Fruit fly (Drosophila melanogaster) whole organism, embryonic: ENCODE data around the gene Cyp311a1.

Source experiments
- Atf3 ChIP-seq: fragments of 200-800 bp; sonication (Bioruptor generic); optimal IDR thresholded peaks from 3 replicates; lab custom pipeline; 2016; ENCODE audit warnings: missing biosample characterization, missing genetic modification characterization
- BEAF-32 ChIP-seq: fragments of 200-800 bp; sonication (Bioruptor generic); optimal IDR thresholded peaks from 3 replicates; lab custom pipeline; 2017; ENCODE audit warnings: missing biosample characterization, missing genetic modification characterization, mild to moderate bottlenecking, moderate library complexity, missing genetic modification reagents
- Bgb ChIP-seq: fragments of 200-800 bp; sonication (Bioruptor generic); IDR thresholded peaks from 2 replicates; pipeline ENCODE4 v1.3.6; 2022; ENCODE audit warnings: missing biosample characterization, missing genetic modification characterization; ENCODE audit not compliant: partially characterized antibody
- Blimp-1 ChIP-seq: fragments of 200-800 bp; sonication (Bioruptor generic); optimal IDR thresholded peaks from 3 replicates; lab custom pipeline; 2018; ENCODE audit warnings: missing biosample characterization, missing genetic modification characterization, mild to moderate bottlenecking, moderate library complexity, missing genetic modification reagents
- BtbVII ChIP-seq: fragments of 200-800 bp; sonication (Bioruptor generic); optimal IDR thresholded peaks from 3 replicates; lab custom pipeline; 2017; ENCODE audit warnings: missing biosample characterization, mild to moderate bottlenecking, missing genetic modification characterization
- Bteb2 ChIP-seq: fragments of 200-800 bp; sonication (Bioruptor generic); optimal IDR thresholded peaks from 2 replicates; lab custom pipeline; 2016; ENCODE audit warnings: missing biosample characterization, missing genetic modification characterization
- CG11456 ChIP-seq: fragments of 200-800 bp; sonication (Bioruptor generic); IDR thresholded peaks from 3 replicates; pipeline ENCODE4 v1.3.6; 2022; ENCODE audit warnings: missing biosample characterization, missing genetic modification characterization
- CG11723 ChIP-seq: fragments of 200-800 bp; sonication (Bioruptor generic); optimal IDR thresholded peaks from 2 replicates; lab custom pipeline; 2017; ENCODE audit warnings: missing biosample characterization, mild to moderate bottlenecking, missing genetic modification characterization
- CG12942 ChIP-seq: fragments of 200-800 bp; sonication (Bioruptor generic); optimal IDR thresholded peaks from 3 replicates; lab custom pipeline; 2016; ENCODE audit warnings: missing biosample characterization, missing genetic modification characterization
- CG13624 ChIP-seq: fragments of 200-800 bp; sonication (Bioruptor generic); optimal IDR thresholded peaks from 2 replicates; lab custom pipeline; 2016; ENCODE audit warnings: missing biosample characterization, missing genetic modification characterization
- CG17186 ChIP-seq: fragments of 200-800 bp; sonication (Bioruptor generic); optimal IDR thresholded peaks from 3 replicates; lab custom pipeline; 2017; ENCODE audit warnings: missing biosample characterization, missing genetic modification reagents, missing genetic modification characterization
- CG17328 ChIP-seq: fragments of 200-800 bp; sonication (Bioruptor generic); IDR thresholded peaks from 2 replicates; pipeline ENCODE4 v1.3.6; 2022; ENCODE audit warnings: missing biosample characterization, missing genetic modification characterization
- CG1792 ChIP-seq: fragments of 200-800 bp; sonication (Bioruptor generic); optimal IDR thresholded peaks from 2 replicates; lab custom pipeline; 2016; ENCODE audit warnings: missing biosample characterization, missing genetic modification characterization
- CG2875 ChIP-seq: fragments of 200-800 bp; sonication (Bioruptor generic); optimal IDR thresholded peaks from 2 replicates; lab custom pipeline; 2017; ENCODE audit warnings: missing biosample characterization, mild to moderate bottlenecking, missing genetic modification characterization, missing genetic modification reagents
- CG31441 ChIP-seq: fragments of 200-800 bp; sonication (Bioruptor generic); IDR thresholded peaks from 2 replicates; pipeline ENCODE4 v1.3.6; 2022; ENCODE audit warnings: missing biosample characterization, missing genetic modification characterization
- CG5953 ChIP-seq: fragments of 200-800 bp; sonication (Bioruptor generic); IDR thresholded peaks from 2 replicates; pipeline ENCODE4 v1.3.6; 2022; ENCODE audit warnings: missing biosample characterization, missing genetic modification characterization
- CG6689 ChIP-seq: fragments of 200-800 bp; sonication (Bioruptor generic); IDR thresholded peaks from 2 replicates; pipeline ENCODE4 v1.3.6; 2022; ENCODE audit warnings: missing biosample characterization, missing genetic modification characterization
- CG7839 ChIP-seq: fragments of 200-800 bp; sonication (Bioruptor generic); optimal IDR thresholded peaks from 3 replicates; lab custom pipeline; 2018; ENCODE audit warnings: missing biosample characterization, mild to moderate bottlenecking, missing genetic modification characterization, moderate library complexity
- CG7963 ChIP-seq: fragments of 200-800 bp; sonication (Bioruptor generic); IDR thresholded peaks from 3 replicates; pipeline ENCODE4 v1.3.6; 2022; ENCODE audit warnings: missing biosample characterization, missing genetic modification characterization; ENCODE audit not compliant: partially characterized antibody
- CG8924 ChIP-seq: fragments of 200-800 bp; optimal IDR thresholded peaks from 3 replicates; lab custom pipeline; 2019; ENCODE audit warnings: missing biosample characterization, mild to moderate bottlenecking, missing genetic modification characterization, moderate library complexity
- CkIIα-i1 ChIP-seq: fragments of 200-800 bp; sonication (Bioruptor generic); IDR thresholded peaks from 2 replicates; pipeline ENCODE4 v1.3.6; 2022; ENCODE audit warnings: missing biosample characterization, missing genetic modification characterization
- Doc3 ChIP-seq: fragments of 200-800 bp; sonication (Bioruptor generic); IDR thresholded peaks from 3 replicates; pipeline ENCODE4 v1.3.6; 2022; ENCODE audit warnings: missing biosample characterization, missing genetic modification characterization; ENCODE audit not compliant: partially characterized antibody
- E2f1 ChIP-seq: fragments of 200-800 bp; sonication (Bioruptor generic); IDR thresholded peaks from 2 replicates; pipeline ENCODE4 v1.3.6; 2022; ENCODE audit warnings: missing biosample characterization, missing genetic modification characterization
- ERR ChIP-seq: fragments of 200-800 bp; sonication (Bioruptor generic); optimal IDR thresholded peaks from 2 replicates; lab custom pipeline; 2016; ENCODE audit warnings: missing biosample characterization, missing genetic modification characterization
- HLH3B ChIP-seq: fragments of 200-800 bp; sonication (Bioruptor generic); IDR thresholded peaks from 2 replicates; pipeline ENCODE4 v1.3.6; 2022; ENCODE audit warnings: missing biosample characterization, missing genetic modification characterization
- Hmx ChIP-seq: fragments of 200-800 bp; sonication (Bioruptor generic); optimal IDR thresholded peaks from 2 replicates; lab custom pipeline; 2016; ENCODE audit warnings: missing biosample characterization, missing genetic modification characterization
- Lpt ChIP-seq: fragments of >200 bp; optimal IDR thresholded peaks from 2 replicates; lab custom pipeline; 2018; ENCODE audit warnings: missing biosample characterization, missing genetic modification characterization
- Ravus ChIP-seq: fragments of 200-800 bp; sonication (Bioruptor generic); IDR thresholded peaks from 2 replicates; pipeline ENCODE4 v1.3.6; 2022; ENCODE audit warnings: missing biosample characterization, missing genetic modification characterization
- TFAM ChIP-seq: fragments of 200-800 bp; sonication (Bioruptor generic); optimal IDR thresholded peaks from 2 replicates; lab custom pipeline; 2017; ENCODE audit warnings: missing biosample characterization, missing genetic modification characterization, inconsistent platforms
- az2 ChIP-seq: fragments of 200-800 bp; sonication (Bioruptor generic); optimal IDR thresholded peaks from 3 replicates; lab custom pipeline; 2016; ENCODE audit warnings: missing biosample characterization, missing genetic modification characterization
- bsh ChIP-seq, 2 experiments: fragments of 200-800 bp; sonication (Bioruptor generic); optimal IDR thresholded peaks; 2 replicates each; lab custom pipeline; 2017 to 2018; ENCODE audit warnings: mild to moderate bottlenecking in 2 of 2, missing biosample characterization in 2 of 2, missing genetic modification characterization in 2 of 2, moderate library complexity in 1 of 2
- cwo ChIP-seq: fragments of 200-800 bp; sonication (Bioruptor generic); optimal IDR thresholded peaks from 3 replicates; lab custom pipeline; 2017; ENCODE audit warnings: missing biosample characterization, missing genetic modification characterization, mild to moderate bottlenecking, moderate library complexity, missing genetic modification reagents
- dimm ChIP-seq: fragments of 200-800 bp; sonication (Bioruptor generic); IDR thresholded peaks from 2 replicates; pipeline ENCODE4 v1.3.6; 2022; ENCODE audit warnings: missing biosample characterization, missing genetic modification characterization
- gcm2 ChIP-seq: fragments of 200-800 bp; sonication (Bioruptor generic); optimal IDR thresholded peaks from 2 replicates; lab custom pipeline; 2016; ENCODE audit warnings: missing biosample characterization, missing genetic modification characterization
- jigr1 ChIP-seq: fragments of 200-800 bp; sonication (Bioruptor generic); IDR thresholded peaks from 3 replicates; pipeline ENCODE4 v1.3.6; 2022; ENCODE audit warnings: missing biosample characterization, missing genetic modification characterization
- jumu ChIP-seq: fragments of 200-800 bp; sonication (Bioruptor generic); optimal IDR thresholded peaks from 3 replicates; lab custom pipeline; 2016; ENCODE audit warnings: missing biosample characterization, missing genetic modification characterization
- luna ChIP-seq: fragments of 200-800 bp; sonication (Bioruptor generic); optimal IDR thresholded peaks from 2 replicates; lab custom pipeline; 2016; ENCODE audit warnings: missing biosample characterization, missing genetic modification characterization
- nom ChIP-seq: fragments of 200-800 bp; sonication (Bioruptor generic); optimal IDR thresholded peaks from 2 replicates; lab custom pipeline; 2017; ENCODE audit warnings: missing biosample characterization, missing genetic modification characterization, mild to moderate bottlenecking, moderate library complexity, missing genetic modification reagents
- oc ChIP-seq: fragments of 200-800 bp; sonication (Bioruptor generic); optimal IDR thresholded peaks from 2 replicates; lab custom pipeline; 2018; ENCODE audit warnings: missing biosample characterization, mild to moderate bottlenecking, missing genetic modification characterization, moderate library complexity
- pita ChIP-seq: fragments of 200-800 bp; sonication (Bioruptor generic); optimal IDR thresholded peaks from 2 replicates; lab custom pipeline; 2017; ENCODE audit warnings: missing biosample characterization, mild to moderate bottlenecking, missing genetic modification characterization
- seq ChIP-seq: fragments of 200-800 bp; sonication (Bioruptor generic); IDR thresholded peaks from 2 replicates; pipeline ENCODE4 v1.3.6; 2022; ENCODE audit warnings: missing biosample characterization, missing genetic modification characterization
- shn ChIP-seq: fragments of 200-800 bp; sonication (Bioruptor generic); optimal IDR thresholded peaks from 3 replicates; lab custom pipeline; 2016; ENCODE audit warnings: missing biosample characterization, missing genetic modification characterization
- sr ChIP-seq: fragments of 200-800 bp; sonication (Bioruptor generic); IDR thresholded peaks from 3 replicates; pipeline ENCODE4 v1.3.6; 2022; ENCODE audit warnings: missing biosample characterization, missing genetic modification characterization
- tx ChIP-seq: fragments of 200-800 bp; sonication (Bioruptor generic); optimal IDR thresholded peaks from 2 replicates; lab custom pipeline; 2016; ENCODE audit warnings: missing biosample characterization, missing genetic modification characterization
- vfl ChIP-seq: fragments of 200-800 bp; sonication (Bioruptor generic); optimal IDR thresholded peaks from 2 replicates; lab custom pipeline; 2016; ENCODE audit warnings: missing biosample characterization, missing genetic modification characterization
- wor ChIP-seq: fragments of 200-800 bp; sonication (Bioruptor generic); IDR thresholded peaks from 2 replicates; pipeline ENCODE4 v1.3.6; 2022; ENCODE audit warnings: missing biosample characterization, missing genetic modification characterization

Gene Cyp311a1

dm6 chrX:12004395-12004768 is 26.9 kb downstream of the Cyp311a1 start (continued):
- TF ChIP-seq bsh (GFP tag; optimal IDR thresholded peaks at IDR 0.05; lab: Kevin White, UChicago): peak in 1 of 2 experiments; percentile 53
- TF ChIP-seq CkIIα-i1 (GFP tag; lab: Robert Waterston, UW): no peak
- no peak for TF ChIP-seq vfl
- no peak for TF ChIP-seq oc (tag; lab: Kevin White, UChicago)
- no peak for TF ChIP-seq CG5953 (GFP tag; lab: Robert Waterston, UW)
- TF ChIP-seq CG17328: no peak
- TF ChIP-seq BEAF-32 (GFP tag; lab: Kevin White, UChicago): no peak
- no peak for TF ChIP-seq dimm (GFP tag; lab: Robert Waterston, UW)
- no peak for TF ChIP-seq Doc3 (GFP tag; lab: Robert Waterston, UW)
- TF ChIP-seq CG8924 (tag; lab: Kevin White, UChicago): peak; percentile 26
- TF ChIP-seq pita (GFP tag; lab: Kevin White, UChicago): no peak
- no peak for TF ChIP-seq az2 (GFP tag; lab: Kevin White, UChicago)
- TF ChIP-seq jumu (GFP tag; lab: Kevin White, UChicago): no peak
- TF ChIP-seq CG1792 (GFP tag; lab: Kevin White, UChicago): no peak
- no peak for TF ChIP-seq HLH3B (GFP tag; lab: Robert Waterston, UW)
- 0 out of 2 replicates have a peak, but pooled peaks have one; percentile 9 for TF ChIP-seq wor (GFP tag; lab: Robert Waterston, UW)
- TF ChIP-seq CG6689 (GFP tag; lab: Robert Waterston, UW): peak; percentile 11; the same call in 1 of the 2 replicates
- no peak for TF ChIP-seq luna (GFP tag; lab: Kevin White, UChicago)
- TF ChIP-seq Bteb2 (GFP tag; lab: Kevin White, UChicago): no peak
- TF ChIP-seq Ravus (GFP tag; lab: Robert Waterston, UW): no peak
- TF ChIP-seq TFAM (GFP tag; lab: Kevin White, UChicago): no peak
- no peak for TF ChIP-seq Blimp-1 (GFP tag; lab: Kevin White, UChicago)
- no peak for TF ChIP-seq sr (GFP tag; lab: Robert Waterston, UW)
- TF ChIP-seq Hmx (GFP tag; lab: Kevin White, UChicago): no peak
- TF ChIP-seq Bgb (GFP tag; lab: Robert Waterston, UW): no peak
- TF ChIP-seq ERR: no peak
- TF ChIP-seq tx (GFP tag; lab: Kevin White, UChicago): no peak
- no peak for TF ChIP-seq nom (GFP tag; lab: Kevin White, UChicago)
- no peak for TF ChIP-seq shn (GFP tag; lab: Kevin White, UChicago)
- TF ChIP-seq CG11456 (GFP tag; lab: Robert Waterston, UW): no peak
- TF ChIP-seq CG7963 (GFP tag; lab: Robert Waterston, UW): no peak
- no peak for TF ChIP-seq gcm2 (GFP tag; lab: Kevin White, UChicago)
- TF ChIP-seq BtbVII (GFP tag; lab: Kevin White, UChicago): peak; percentile 14
- TF ChIP-seq jigr1: 0 out of 3 replicates have a peak, but pooled peaks have one; percentile 3
- peak; percentile 41 for TF ChIP-seq CG7839 (tag; lab: Kevin White, UChicago)
- TF ChIP-seq CG11723 (GFP tag; lab: Kevin White, UChicago): peak; percentile 30
- no peak for TF ChIP-seq Lpt
- no peak for TF ChIP-seq CG13624
- no peak for TF ChIP-seq E2f1 (GFP tag; lab: Robert Waterston, UW)
- no peak for TF ChIP-seq CG2875 (GFP tag; lab: Kevin White, UChicago)
- TF ChIP-seq CG31441 (GFP tag; lab: Robert Waterston, UW): peak; percentile 53; the same call in 1 of the 2 replicates
- no peak for TF ChIP-seq cwo (GFP tag; lab: Kevin White, UChicago)
- TF ChIP-seq seq: no peak
- TF ChIP-seq Atf3 (GFP tag; lab: Kevin White, UChicago): no peak
- TF ChIP-seq CG17186 (GFP tag; lab: Kevin White, UChicago): no peak
- no peak for TF ChIP-seq CG12942
